Worm (Caenorhabditis elegans) whole organism, L1 larva: ENCODE results near the gene F36H12.3.

Experiments
- C04F5.9 ChIP-seq: sonication (generic microtip); optimal IDR thresholded peaks from 2 replicates; lab custom pipeline; 2016; ENCODE audit warnings: missing genetic modification characterization, missing compliant biosample characterization
- C16A3.4 ChIP-seq: fragments of 150-350 bp; optimal IDR thresholded peaks from 2 replicates; lab custom pipeline; 2014; ENCODE audit warnings: missing biosample characterization, missing genetic modification characterization
- F16B12.6 ChIP-seq: fragments of 150-350 bp; optimal IDR thresholded peaks from 2 replicates; lab custom pipeline; 2014; ENCODE audit warnings: missing biosample characterization, missing genetic modification characterization
- alr-1 ChIP-seq: fragments of 200-800 bp; sonication (Bioruptor generic); optimal IDR thresholded peaks from 2 replicates; lab custom pipeline; 2018; ENCODE audit warnings: borderline replicate concordance, mild to moderate bottlenecking, missing genetic modification characterization, missing compliant biosample characterization
- aly-2 ChIP-seq: fragments of 150-350 bp; optimal IDR thresholded peaks from 2 replicates; lab custom pipeline; 2014; ENCODE audit warnings: missing biosample characterization, missing genetic modification characterization
- ama-1 ChIP-seq: fragments of 150-350 bp; optimal IDR thresholded peaks from 2 replicates; lab custom pipeline; 2014
- ceh-63 ChIP-seq: fragments of 200-800 bp; sonication (Bioruptor generic); optimal IDR thresholded peaks from 2 replicates; lab custom pipeline; 2018; ENCODE audit warnings: mild to moderate bottlenecking, missing genetic modification characterization, missing compliant biosample characterization
- ceh-8 ChIP-seq: fragments of 200-800 bp; sonication (Bioruptor generic); optimal IDR thresholded peaks from 2 replicates; lab custom pipeline; 2018; ENCODE audit warnings: mild to moderate bottlenecking, missing genetic modification characterization, moderate library complexity, missing compliant biosample characterization
- ceh-88 ChIP-seq: fragments of 200-800 bp; sonication (Bioruptor generic); IDR thresholded peaks from 2 replicates; pipeline ENCODE4 v1.3.6; 2022; ENCODE audit warnings: missing genetic modification characterization, missing compliant biosample characterization
- ceh-90 ChIP-seq: sonication (generic microtip); optimal IDR thresholded peaks from 2 replicates; lab custom pipeline; 2016; ENCODE audit warnings: missing genetic modification characterization, missing compliant biosample characterization
- dsc-1 ChIP-seq: sonication (generic microtip); optimal IDR thresholded peaks from 2 replicates; lab custom pipeline; 2016; ENCODE audit warnings: mild to moderate bottlenecking, missing genetic modification characterization, missing compliant biosample characterization
- efl-3 ChIP-seq: fragments of 200-800 bp; sonication (Bioruptor generic); optimal IDR thresholded peaks from 2 replicates; lab custom pipeline; 2018; ENCODE audit warnings: mild to moderate bottlenecking, missing genetic modification characterization, missing compliant biosample characterization
- egl-27 ChIP-seq, 2 experiments: fragments of 150-350 bp in 1 of 2; sonication (generic microtip); optimal IDR thresholded peaks; 3 replicates each; lab custom pipeline; 2017 to 2018; ENCODE audit warnings: missing biosample characterization in 2 of 2, missing genetic modification characterization in 2 of 2, missing genetic modification reagents in 2 of 2
- fkh-4 ChIP-seq: sonication (generic microtip); optimal IDR thresholded peaks from 2 replicates; lab custom pipeline; 2016; ENCODE audit warnings: missing compliant biosample characterization, missing genetic modification characterization, borderline replicate concordance
- fkh-8 ChIP-seq: sonication (generic microtip); optimal IDR thresholded peaks from 2 replicates; lab custom pipeline; 2016; ENCODE audit warnings: mild to moderate bottlenecking, missing genetic modification characterization, missing compliant biosample characterization
- fos-1 ChIP-seq: fragments of 150-350 bp; optimal IDR thresholded peaks from 2 replicates; lab custom pipeline; 2014; ENCODE audit warnings: missing biosample characterization, missing genetic modification characterization
- grh-1 ChIP-seq: fragments of 200-800 bp; sonication (Bioruptor generic); IDR thresholded peaks from 2 replicates; pipeline ENCODE4 v1.3.6; 2022; ENCODE audit warnings: missing genetic modification reagents, missing genetic modification characterization, missing compliant biosample characterization
- hpl-2 ChIP-seq: fragments of 150-350 bp; optimal IDR thresholded peaks from 2 replicates; lab custom pipeline; 2014; ENCODE audit warnings: missing biosample characterization, missing genetic modification reagents, missing genetic modification characterization
- isw-1 ChIP-seq: fragments of 200-800 bp; sonication (Bioruptor generic); IDR thresholded peaks from 2 replicates; pipeline ENCODE4 v1.3.6; 2022; ENCODE audit warnings: missing genetic modification characterization, missing compliant biosample characterization
- jun-1 ChIP-seq: fragments of 150-350 bp; optimal IDR thresholded peaks from 2 replicates; lab custom pipeline; 2014; ENCODE audit warnings: missing biosample characterization, missing genetic modification reagents, missing genetic modification characterization
- lin-14 ChIP-seq: fragments of 200-800 bp; sonication (Bioruptor generic); optimal IDR thresholded peaks from 2 replicates; lab custom pipeline; 2018; ENCODE audit warnings: mild to moderate bottlenecking, missing genetic modification characterization, moderate library complexity, missing compliant biosample characterization
- lin-35 ChIP-seq, 2 experiments: fragments of 150-350 bp; optimal IDR thresholded peaks; 2 replicates each; lab custom pipeline; 2014; ENCODE audit warnings: missing biosample characterization in 2 of 2, missing genetic modification characterization in 2 of 2, missing genetic modification reagents in 2 of 2
- lsy-2 ChIP-seq, 2 experiments: fragments of 150-350 bp; optimal IDR thresholded peaks; 2 replicates each; lab custom pipeline; 2014; ENCODE audit warnings: missing biosample characterization in 2 of 2, missing genetic modification characterization in 2 of 2
- mab-9 ChIP-seq: fragments of 200-800 bp; sonication (Bioruptor generic); IDR thresholded peaks from 2 replicates; pipeline ENCODE4 v1.3.6; 2022; ENCODE audit warnings: missing genetic modification reagents, missing genetic modification characterization, missing compliant biosample characterization
- mdl-1 ChIP-seq, 2 experiments: fragments of 150-350 bp; optimal IDR thresholded peaks; 2 replicates each; lab custom pipeline; 2014 to 2017; ENCODE audit warnings: missing biosample characterization in 2 of 2, missing genetic modification characterization in 2 of 2, inconsistent platforms in 1 of 2
- nhr-11 ChIP-seq: fragments of 150-350 bp; optimal IDR thresholded peaks from 2 replicates; lab custom pipeline; 2014; ENCODE audit warnings: missing biosample characterization, missing genetic modification characterization
- nhr-19 ChIP-seq: fragments of 200-800 bp; sonication (Bioruptor generic); conservative IDR thresholded peaks from 2 replicates; pipeline ENCODE4 v1.3.6; 2022; ENCODE audit warnings: missing genetic modification characterization, missing compliant biosample characterization
- nhr-20 ChIP-seq: sonication (generic microtip); optimal IDR thresholded peaks from 2 replicates; lab custom pipeline; 2016; ENCODE audit warnings: mild to moderate bottlenecking, missing genetic modification characterization, missing compliant biosample characterization
- nhr-237 ChIP-seq: fragments of 150-350 bp; optimal IDR thresholded peaks from 2 replicates; lab custom pipeline; 2014; ENCODE audit warnings: missing biosample characterization, missing genetic modification characterization
- nhr-28 ChIP-seq: fragments of 150-350 bp; optimal IDR thresholded peaks from 2 replicates; lab custom pipeline; 2014; ENCODE audit warnings: missing biosample characterization, missing genetic modification characterization
- nhr-71 ChIP-seq: sonication (generic microtip); optimal IDR thresholded peaks from 2 replicates; lab custom pipeline; 2016; ENCODE audit warnings: mild to moderate bottlenecking, missing genetic modification characterization, moderate library complexity, missing compliant biosample characterization
- nhr-76 ChIP-seq: sonication (generic microtip); optimal IDR thresholded peaks from 2 replicates; lab custom pipeline; 2017; ENCODE audit warnings: missing biosample characterization, missing genetic modification characterization
- nhr-77 ChIP-seq: fragments of 150-350 bp; optimal IDR thresholded peaks from 2 replicates; lab custom pipeline; 2014; ENCODE audit warnings: missing biosample characterization, missing genetic modification characterization
- nhr-84 ChIP-seq: sonication (generic microtip); optimal IDR thresholded peaks from 2 replicates; lab custom pipeline; 2017; ENCODE audit warnings: missing biosample characterization, missing genetic modification characterization
- pag-3 ChIP-seq: sonication (generic microtip); optimal IDR thresholded peaks from 2 replicates; lab custom pipeline; 2017; ENCODE audit warnings: missing genetic modification characterization, mild to moderate bottlenecking, missing compliant biosample characterization, antibody characterized with exemption, borderline replicate concordance; ENCODE audit not compliant: insufficient read depth
- pqm-1 ChIP-seq: sonication (generic microtip); optimal IDR thresholded peaks from 3 replicates; lab custom pipeline; 2017; ENCODE audit warnings: missing biosample characterization, missing genetic modification characterization
- rnt-1 ChIP-seq: sonication (generic microtip); optimal IDR thresholded peaks from 2 replicates; lab custom pipeline; 2016; ENCODE audit warnings: mild to moderate bottlenecking, missing genetic modification characterization, moderate library complexity, missing compliant biosample characterization
- skn-1 ChIP-seq: fragments of 150-350 bp; optimal IDR thresholded peaks from 2 replicates; lab custom pipeline; 2014; ENCODE audit warnings: missing biosample characterization, missing genetic modification characterization
- snpc-4 ChIP-seq: fragments of 150-350 bp; optimal IDR thresholded peaks from 2 replicates; lab custom pipeline; 2014; ENCODE audit warnings: missing biosample characterization, missing genetic modification characterization
- sox-4 ChIP-seq: sonication (generic microtip); optimal IDR thresholded peaks from 2 replicates; lab custom pipeline; 2016; ENCODE audit warnings: missing genetic modification characterization, missing compliant biosample characterization
- sptf-1 ChIP-seq: fragments of 150-350 bp; optimal IDR thresholded peaks from 2 replicates; lab custom pipeline; 2014; ENCODE audit warnings: missing biosample characterization, missing genetic modification characterization
- sup-37 ChIP-seq: fragments of 200-800 bp; sonication (Bioruptor generic); optimal IDR thresholded peaks from 2 replicates; lab custom pipeline; 2018; ENCODE audit warnings: mild to moderate bottlenecking, missing genetic modification characterization, missing compliant biosample characterization
- swsn-7 ChIP-seq: sonication (generic microtip); optimal IDR thresholded peaks from 2 replicates; lab custom pipeline; 2016; ENCODE audit warnings: missing genetic modification characterization, missing compliant biosample characterization
- unc-130 ChIP-seq: fragments of 150-350 bp; optimal IDR thresholded peaks from 2 replicates; lab custom pipeline; 2017; ENCODE audit warnings: missing biosample characterization, missing genetic modification characterization, inconsistent platforms
- unc-30 ChIP-seq: sonication (generic microtip); optimal IDR thresholded peaks from 2 replicates; lab custom pipeline; 2017; ENCODE audit warnings: missing biosample characterization, missing genetic modification characterization
- unc-62 ChIP-seq: fragments of 150-350 bp; optimal IDR thresholded peaks from 2 replicates; lab custom pipeline; 2014; ENCODE audit warnings: missing biosample characterization, missing genetic modification reagents, missing genetic modification characterization
- unc-86 ChIP-seq: sonication (generic microtip); optimal IDR thresholded peaks from 2 replicates; lab custom pipeline; 2016; ENCODE audit warnings: missing genetic modification characterization, missing compliant biosample characterization
- zag-1 ChIP-seq: fragments of 150-350 bp; optimal IDR thresholded peaks from 2 replicates; lab custom pipeline; 2014; ENCODE audit warnings: missing biosample characterization, missing genetic modification characterization
- zip-4 ChIP-seq: fragments of 200-800 bp; sonication (Bioruptor generic); optimal IDR thresholded peaks from 2 replicates; lab custom pipeline; 2018; ENCODE audit warnings: mild to moderate bottlenecking, missing genetic modification characterization, moderate library complexity, missing compliant biosample characterization
- ztf-11 ChIP-seq, 2 experiments: sonication (generic microtip); optimal IDR thresholded peaks; 2 replicates each; lab custom pipeline; 2016 to 2017; ENCODE audit warnings: missing genetic modification characterization in 2 of 2, missing biosample characterization in 1 of 2, missing compliant biosample characterization in 1 of 2

The F36H12.3 gene

ce11 chrIV:5317106-5317505 lies 44.5 kb downstream of the F36H12.3 start (continued):
- no peak for TF ChIP-seq isw-1 (GFP tag; lab: Robert Waterston, UW)
- peak; percentile 56 for TF ChIP-seq aly-2
- TF ChIP-seq nhr-19 (GFP tag; lab: Robert Waterston, UW), result peak; percentile 81
- no peak for TF ChIP-seq alr-1 (tag; lab: Kevin White, UChicago)
- TF ChIP-seq sox-4 (tag; lab: Kevin White, UChicago), result no peak
- TF ChIP-seq lin-35 (GFP tag; optimal IDR thresholded peaks at IDR 0.05; lab: Kevin White, UChicago), result peak in 1 of 2 experiments; percentile 44
- TF ChIP-seq skn-1 (tag; lab: Kevin White, UChicago), result no peak
- TF ChIP-seq efl-3 (GFP tag; lab: Kevin White, UChicago), result no peak
- TF ChIP-seq lin-14, result no peak
- TF ChIP-seq hpl-2 (GFP tag; lab: Kevin White, UChicago), result no peak
- TF ChIP-seq nhr-28 (tag; lab: Kevin White, UChicago), result no peak
- no peak for TF ChIP-seq F16B12.6
- TF ChIP-seq nhr-84 (tag; lab: Kevin White, UChicago), result no peak
- TF ChIP-seq grh-1, result peak; percentile 64; the same call in 1 of the 2 replicates
- TF ChIP-seq ceh-63 (GFP tag; lab: Kevin White, UChicago), result no peak
- peak; percentile 52 for TF ChIP-seq ceh-88 (GFP tag; lab: Robert Waterston, UW)
- TF ChIP-seq fkh-8 (tag; lab: Kevin White, UChicago), result no peak
- no peak for TF ChIP-seq ceh-90 (tag; lab: Kevin White, UChicago)
- TF ChIP-seq pag-3 (tag; lab: Kevin White, UChicago), result no peak
- TF ChIP-seq zag-1 (tag; lab: Kevin White, UChicago), result no peak
- no peak for TF ChIP-seq unc-62 (GFP tag; lab: Kevin White, UChicago)
- peak; percentile 24; the same call in 1 of the 2 replicates for TF ChIP-seq mab-9 (GFP tag; lab: Robert Waterston, UW)
- TF ChIP-seq nhr-11, result no peak
- TF ChIP-seq mdl-1 (tag; optimal IDR thresholded peaks at IDR 0.05; lab: Kevin White, UChicago), result no peak
- TF ChIP-seq unc-30 (tag; lab: Kevin White, UChicago), result no peak
- peak; percentile 1 for TF ChIP-seq C16A3.4 (tag; lab: Kevin White, UChicago)
- TF ChIP-seq sptf-1 (tag; lab: Kevin White, UChicago), result no peak
- TF ChIP-seq C04F5.9 (tag; lab: Kevin White, UChicago), result no peak
- TF ChIP-seq ztf-11 (tag; optimal IDR thresholded peaks at IDR 0.05; lab: Kevin White, UChicago), result no peak
- peak; percentile 66 for TF ChIP-seq nhr-20 (tag; lab: Kevin White, UChicago)
- no peak for TF ChIP-seq sup-37 (GFP tag; lab: Kevin White, UChicago)
- no peak for TF ChIP-seq nhr-237 (tag; lab: Kevin White, UChicago)
- peak; percentile 70 for TF ChIP-seq nhr-71
- TF ChIP-seq swsn-7, result peak; percentile 51
- peak in 1 of 2 experiments; percentile 24 for TF ChIP-seq lsy-2 (tag; optimal IDR thresholded peaks at IDR 0.05; lab: Kevin White, UChicago)
- no peak for TF ChIP-seq unc-130
- no peak for TF ChIP-seq pqm-1 (tag; lab: Kevin White, UChicago)
- peak; percentile 52 for TF ChIP-seq ama-1
- TF ChIP-seq ceh-8 (GFP tag; lab: Kevin White, UChicago), result no peak
- TF ChIP-seq nhr-77 (tag; lab: Kevin White, UChicago), result no peak
- TF ChIP-seq fos-1 (tag; lab: Kevin White, UChicago), result peak; percentile 56
- no peak for TF ChIP-seq fkh-4
- TF ChIP-seq snpc-4 (tag; lab: Kevin White, UChicago), result peak; percentile 97
- no peak for TF ChIP-seq rnt-1
- TF ChIP-seq dsc-1 (tag; lab: Kevin White, UChicago), result no peak
- no peak for TF ChIP-seq unc-86 (tag; lab: Kevin White, UChicago)
- no peak for TF ChIP-seq jun-1 (tag; lab: Kevin White, UChicago)
- no peak for TF ChIP-seq nhr-76 (tag; lab: Kevin White, UChicago)
- no peak for TF ChIP-seq egl-27 (tag; optimal IDR thresholded peaks at IDR 0.05; lab: Kevin White, UChicago)
- TF ChIP-seq zip-4 (GFP tag; lab: Kevin White, UChicago), result no peak
